Worm (Caenorhabditis elegans) whole organism, L4 larva: ENCODE data around the gene cpt-5.

ENCODE experiments used
- ceh-62 ChIP-seq: sonication (generic microtip); optimal IDR thresholded peaks from 2 replicates; lab custom pipeline; 2017; ENCODE audit warnings: missing biosample characterization, missing genetic modification characterization
- fos-1 ChIP-seq: fragments of 150-350 bp; optimal IDR thresholded peaks from 2 replicates; lab custom pipeline; 2014; ENCODE audit warnings: missing biosample characterization, missing genetic modification characterization
- mdl-1 ChIP-seq, 2 experiments: fragments of 150-350 bp in 1 of 2; sonication (generic microtip) in 1 of 2; optimal IDR thresholded peaks; 2 replicates each; lab custom pipeline; 2014 to 2017; ENCODE audit warnings: missing biosample characterization in 2 of 2, missing genetic modification characterization in 2 of 2

DNA sequence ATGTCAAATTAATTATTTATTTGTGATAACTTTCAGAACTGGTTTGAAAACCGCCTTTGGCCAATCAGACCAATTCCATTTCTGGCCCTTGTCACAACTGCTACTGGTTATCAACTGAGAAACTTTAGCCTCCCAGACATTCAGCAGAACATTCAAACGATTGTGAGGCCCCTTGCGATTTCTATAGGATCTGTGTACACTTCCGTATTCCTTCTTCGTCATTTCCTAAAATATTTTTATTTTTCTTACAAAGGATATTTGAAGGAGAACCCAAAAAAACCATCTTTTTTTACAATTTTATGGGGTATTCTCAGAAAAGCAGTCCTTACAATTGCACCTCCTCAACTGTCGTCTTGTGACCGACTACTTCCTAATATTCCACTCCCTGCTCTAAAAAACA lies 328 bp downstream of the cpt-5 start:
- TF ChIP-seq ceh-62 (tag; lab: Kevin White, UChicago) (no peak), fos-1 (no peak), mdl-1 (tag; optimal IDR thresholded peaks at IDR 0.05; lab: Kevin White, UChicago) (no peak)
